Fruit fly (Drosophila melanogaster): ENCODE results near the gene RpS27A.

RpS27A gene

DNA sequence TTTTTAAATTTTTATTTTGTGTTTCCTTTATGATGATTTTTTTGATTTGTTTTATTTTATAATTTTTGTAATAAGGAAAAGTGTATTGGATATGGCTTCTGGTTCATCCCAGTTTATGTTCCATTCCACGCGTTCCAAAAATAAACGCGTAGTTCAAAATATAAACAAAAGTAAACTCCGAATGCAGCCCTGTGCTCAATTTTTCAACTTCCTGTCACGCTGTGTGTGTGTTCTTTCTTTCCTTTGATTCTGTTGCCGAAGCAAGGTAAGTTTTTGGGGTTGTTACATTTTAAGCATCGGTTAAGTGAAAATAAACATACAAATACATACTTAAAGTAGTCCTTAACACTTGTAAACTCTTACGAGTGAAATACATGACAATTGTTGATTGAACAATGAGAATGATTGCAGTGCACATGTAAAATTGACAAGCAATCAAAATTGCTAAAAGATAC, at the start of gene RpS27A, which contains the start of gene Ip259:
RpS27A (plus strand) TSS at position 231 of the 455 bp plus-strand sequence.
Ip259 (plus strand) TSS at position 231 of the 455 bp plus-strand sequence.
- no peak for TF ChIP-seq CG8478 (optimal IDR thresholded peaks at IDR 0.05)
- peak in 1 of 2 experiments; percentile 11 for TF ChIP-seq CTCF (optimal IDR thresholded peaks at IDR 0.05)

DNA sequence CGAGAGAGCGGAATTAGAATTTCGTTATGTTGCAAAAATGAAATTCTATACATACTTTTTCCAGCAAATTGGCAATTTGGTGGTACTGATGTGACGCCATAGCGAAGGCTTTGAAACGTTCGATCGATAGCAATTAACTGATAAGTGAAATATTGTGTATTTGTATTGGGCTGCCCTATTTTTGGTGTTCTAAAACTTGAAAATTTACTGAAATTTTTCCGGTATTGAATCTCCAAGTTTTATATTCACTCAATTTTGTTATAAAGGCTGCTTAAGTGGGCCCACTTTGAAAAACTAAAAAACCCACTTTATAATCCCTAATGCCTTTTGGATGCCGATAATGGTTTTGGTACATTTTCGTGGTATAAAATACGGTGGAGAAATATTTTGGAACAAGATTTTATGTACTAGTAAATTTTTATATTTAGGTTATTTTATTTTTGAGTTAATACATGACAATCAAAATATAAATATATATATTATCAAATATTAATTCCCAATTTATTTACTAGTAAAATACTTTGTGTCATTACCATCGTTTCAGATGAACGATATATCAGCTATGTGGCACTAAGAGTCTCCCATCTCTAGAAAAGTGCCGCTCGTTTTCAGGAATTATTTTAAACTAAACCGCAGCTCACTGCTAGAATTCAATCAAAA, 45.6 kb upstream of the RpS27A start, which contains the start of the genes Cand1 and pim:
Cand1 (minus strand) TSS at position 300 of the 660 bp plus-strand sequence.
pim (plus strand) TSS at position 582 of the 660 bp plus-strand sequence.
- TF ChIP-seq CG8478 (optimal IDR thresholded peaks at IDR 0.05) (no peak), CTCF (optimal IDR thresholded peaks at IDR 0.05) (no peak)

DNA sequence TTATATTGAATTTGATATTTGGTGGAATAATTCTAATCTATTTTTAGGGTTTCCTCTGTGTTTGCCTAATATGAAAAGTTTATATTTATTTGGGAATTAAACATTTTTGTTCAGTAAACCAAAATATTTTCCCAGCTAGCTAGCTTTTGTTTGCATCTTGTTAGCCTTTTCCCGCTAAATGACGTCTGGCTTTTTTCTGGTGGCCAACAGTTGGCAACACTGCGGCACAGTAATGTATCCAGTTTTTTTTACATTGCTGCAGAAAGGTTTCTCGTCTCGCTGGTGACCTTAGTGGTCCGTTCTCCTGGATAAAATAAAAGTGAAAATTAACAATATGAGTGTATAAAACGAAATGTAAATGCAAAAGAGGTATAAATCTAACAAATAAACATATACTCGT, 43.9 kb upstream of the RpS27A start, which contains the start of gene lft:
lft (plus strand) TSS at position 243 of the 400 bp plus-strand sequence.
- TF ChIP-seq CG8478 (optimal IDR thresholded peaks at IDR 0.05): no peak

DNA sequence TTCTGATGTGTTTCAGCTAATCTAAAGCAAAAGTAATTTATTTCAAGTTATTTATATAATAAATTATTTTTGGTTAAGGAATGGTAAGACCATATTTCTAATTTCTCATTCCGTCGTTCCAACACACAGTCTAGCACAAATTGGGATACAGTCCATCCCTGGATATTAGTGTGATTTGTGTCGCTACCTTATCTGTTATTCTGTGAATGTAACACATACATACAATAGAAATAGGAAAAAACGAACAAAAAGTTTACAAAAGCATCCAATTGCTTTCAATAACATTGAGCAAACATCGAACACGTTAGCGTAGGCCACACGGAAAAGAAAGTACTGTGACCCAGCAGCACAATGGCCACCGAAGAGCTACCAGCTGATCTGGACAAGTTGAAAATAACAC, 41.6 kb upstream of the RpS27A start, which contains the start of gene CG5056:
CG5056 (plus strand) TSS at position 168 of the 400 bp plus-strand sequence.
- TF ChIP-seq CTCF (optimal IDR thresholded peaks at IDR 0.05) (no peak), CG8478 (optimal IDR thresholded peaks at IDR 0.05) (no peak)

dm6 chr2L:10372297-10372696, 35.9 kb upstream of the RpS27A start:
- TF ChIP-seq CTCF (optimal IDR thresholded peaks at IDR 0.05) (no peak), CG8478 (optimal IDR thresholded peaks at IDR 0.05) (no peak)

dm6 chr2L:10373605-10374269, 34.4 kb upstream of the RpS27A start, which contains the start of gene rho-5:
TSS of gene rho-5 (minus strand) at chr2L:10373900.
- TF ChIP-seq CG8478 (optimal IDR thresholded peaks at IDR 0.05) (no peak), CTCF (optimal IDR thresholded peaks at IDR 0.05) (no peak)

- TF ChIP-seq CG8478 (optimal IDR thresholded peaks at IDR 0.05): no peak
- no peak for TF ChIP-seq CTCF (optimal IDR thresholded peaks at IDR 0.05)
Observed at dm6 chr2L:10375464-10376236, 32.5 kb upstream of the RpS27A start, which contains the start of the genes CG33303 and dpr19. TSS of gene CG33303 (minus strand) at chr2L:10375757. TSS of gene dpr19 (plus strand) at chr2L:10376168.

DNA sequence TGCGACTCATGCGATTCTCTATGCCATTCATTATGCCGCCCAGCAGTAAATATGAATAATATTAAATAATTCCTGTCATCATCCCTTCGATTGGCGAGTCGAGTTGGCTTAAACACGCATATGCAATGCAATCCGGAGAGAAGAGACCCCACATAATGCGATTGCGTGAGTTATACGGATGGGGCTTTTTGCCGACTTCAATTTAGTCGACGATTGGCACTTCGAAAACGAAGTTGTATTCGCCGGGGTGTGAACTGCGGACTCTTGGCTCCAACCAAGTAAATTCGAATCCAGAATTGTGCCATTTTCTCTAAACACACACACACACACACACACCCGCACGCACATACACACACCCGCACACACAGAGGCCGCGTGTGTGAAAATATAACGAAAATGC, 31.9 kb upstream of the RpS27A start:
- TF ChIP-seq CTCF (optimal IDR thresholded peaks at IDR 0.05) (no peak), CG8478 (optimal IDR thresholded peaks at IDR 0.05) (no peak)

- TF ChIP-seq CG8478 (optimal IDR thresholded peaks at IDR 0.05) (no peak), CTCF (optimal IDR thresholded peaks at IDR 0.05) (no peak)
Observed at dm6 chr2L:10378631-10379030, 29.5 kb upstream of the RpS27A start.

- TF ChIP-seq CTCF (optimal IDR thresholded peaks at IDR 0.05) (peak; percentile 12 to 32), CG8478 (optimal IDR thresholded peaks at IDR 0.05) (no peak)
Observed at dm6 chr2L:10379865-10380264, 28.3 kb upstream of the RpS27A start, which contains the start of gene gny. TSS of gene gny (plus strand) at chr2L:10380103.

DNA sequence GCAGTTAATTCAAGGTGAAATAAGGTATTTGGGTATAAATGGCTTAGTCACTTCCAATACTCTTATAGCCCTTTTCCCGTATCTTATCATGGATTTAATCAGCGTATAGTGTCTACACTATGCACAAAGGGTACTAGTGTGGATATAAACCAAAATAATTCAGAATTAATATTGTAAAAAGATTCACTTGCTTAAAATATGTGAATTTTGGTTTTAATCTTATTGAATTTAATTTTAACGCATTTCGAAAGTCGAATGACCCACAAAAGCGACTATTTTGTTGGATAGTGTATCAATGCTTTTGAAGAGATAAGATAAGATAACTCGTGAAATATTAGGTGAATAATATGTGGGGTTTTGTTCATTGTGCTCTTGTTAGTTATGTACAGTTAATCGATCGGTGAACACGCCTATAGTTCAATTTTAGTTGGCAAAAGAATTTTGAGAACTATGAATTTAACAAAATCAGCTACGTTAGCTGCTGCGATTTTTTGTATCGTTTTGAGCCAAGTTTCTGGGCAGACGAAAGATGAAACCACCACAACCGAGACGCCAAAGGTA, 26.2 kb upstream of the RpS27A start, which contains the start of gene CG5096:
CG5096 (plus strand) TSS at position 374 of the 561 bp plus-strand sequence.
- TF ChIP-seq CTCF (optimal IDR thresholded peaks at IDR 0.05): no peak
- TF ChIP-seq CG8478 (optimal IDR thresholded peaks at IDR 0.05): no peak

dm6 chr2L:10386208-10386805, 21.8 kb upstream of the RpS27A start, which contains the start of the genes Cdk1 and mRpS7:
TSS of gene Cdk1 (minus strand) at chr2L:10386262.
TSS of gene mRpS7 (plus strand) at chr2L:10386662.
- TF ChIP-seq CTCF (optimal IDR thresholded peaks at IDR 0.05) (no peak), CG8478 (optimal IDR thresholded peaks at IDR 0.05) (no peak)

dm6 chr2L:10386824-10387223, 21.3 kb upstream of the RpS27A start:
- TF ChIP-seq CG8478 (optimal IDR thresholded peaks at IDR 0.05) (no peak), CTCF (optimal IDR thresholded peaks at IDR 0.05) (no peak)

Measured in S2 (cell line).